Worm (Caenorhabditis elegans) whole organism, young adult: ENCODE data around the gene zmp-3.

Experiments used
- F49E8.2 ChIP-seq: sonication (generic microtip); optimal IDR thresholded peaks from 3 replicates; lab custom pipeline; 2017; ENCODE audit warnings: missing genetic modification characterization, mild to moderate bottlenecking, missing compliant biosample characterization, antibody characterized with exemption, moderate library complexity; ENCODE audit not compliant: insufficient read depth
- Y79H2A.3 ChIP-seq: fragments of 200-800 bp; sonication (Bioruptor generic); conservative IDR thresholded peaks from 2 replicates; pipeline ENCODE4 v1.3.6; 2022; ENCODE audit warnings: missing genetic modification reagents, missing genetic modification characterization, missing compliant biosample characterization
- aptf-3 ChIP-seq: fragments of 200-800 bp; sonication (Bioruptor generic); IDR thresholded peaks from 2 replicates; pipeline ENCODE4 v1.3.6; 2022; ENCODE audit warnings: missing genetic modification characterization, missing compliant biosample characterization
- ets-4 ChIP-seq: fragments of 200-800 bp; sonication (Bioruptor generic); optimal IDR thresholded peaks from 2 replicates; lab custom pipeline; 2018; ENCODE audit warnings: mild to moderate bottlenecking, missing genetic modification characterization, missing compliant biosample characterization
- hsf-1 ChIP-seq: fragments of 200-800 bp; sonication (Bioruptor generic); IDR thresholded peaks from 2 replicates; pipeline ENCODE4 v1.3.6; 2022; ENCODE audit warnings: missing genetic modification reagents, missing genetic modification characterization, missing compliant biosample characterization
- zim-3 ChIP-seq: sonication (generic microtip); optimal IDR thresholded peaks from 2 replicates; lab custom pipeline; 2017; ENCODE audit warnings: mild to moderate bottlenecking, missing genetic modification characterization, moderate library complexity, missing compliant biosample characterization

DNA sequence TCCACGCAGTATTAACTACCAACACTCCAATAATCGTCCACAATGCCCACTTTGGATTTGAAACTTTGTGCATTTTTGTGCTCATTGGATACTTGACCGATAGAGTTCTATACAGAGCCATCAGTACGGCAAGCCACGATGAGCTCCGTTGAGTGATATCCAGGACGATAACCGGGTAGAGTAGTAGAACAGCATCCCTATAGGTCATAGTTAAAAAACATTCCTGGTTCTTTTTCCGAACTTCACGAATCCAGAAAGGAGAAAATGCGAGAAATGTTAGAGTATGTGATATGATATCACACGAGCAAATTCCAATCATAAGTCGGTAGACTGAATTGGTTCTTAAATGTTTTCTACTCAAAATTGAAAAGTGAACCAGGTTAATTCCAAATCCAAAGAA lies 21.2 kb downstream of the zmp-3 start:
- TF ChIP-seq aptf-3 (GFP tag; lab: Robert Waterston, UW): no peak
- no peak for TF ChIP-seq zim-3 (tag; lab: Kevin White, UChicago)
- TF ChIP-seq hsf-1 (GFP tag; lab: Robert Waterston, UW): no peak
- TF ChIP-seq F49E8.2 (tag; lab: Kevin White, UChicago): no peak
- no peak for TF ChIP-seq Y79H2A.3 (GFP tag; lab: Robert Waterston, UW)
- TF ChIP-seq ets-4 (GFP tag; lab: Kevin White, UChicago): no peak
